Fruit fly (Drosophila melanogaster) whole organism, embryonic: Measurements from ENCODE around the gene CG31710.

Source experiments
- Adf1 ChIP-seq: fragments of 200-800 bp; sonication (Bioruptor generic); IDR thresholded peaks from 2 replicates; pipeline ENCODE4 v1.3.6; 2022; ENCODE audit warnings: missing biosample characterization, missing genetic modification characterization
- CG10543 ChIP-seq: fragments of 200-800 bp; sonication (Bioruptor generic); optimal IDR thresholded peaks from 3 replicates; lab custom pipeline; 2017; ENCODE audit warnings: missing biosample characterization, mild to moderate bottlenecking, missing genetic modification characterization, moderate library complexity
- CG10959 ChIP-seq: fragments of 200-800 bp; sonication (Bioruptor generic); IDR thresholded peaks from 2 replicates; pipeline ENCODE4 v1.3.6; 2022; ENCODE audit warnings: missing biosample characterization, missing genetic modification characterization
- CG10979 ChIP-seq: fragments of 200-800 bp; sonication (Bioruptor generic); optimal IDR thresholded peaks from 2 replicates; lab custom pipeline; 2018; ENCODE audit warnings: missing biosample characterization, mild to moderate bottlenecking, missing genetic modification characterization, moderate library complexity
- CG12769 ChIP-seq: fragments of 200-800 bp; sonication (Bioruptor generic); optimal IDR thresholded peaks from 2 replicates; lab custom pipeline; 2019; ENCODE audit warnings: missing biosample characterization, mild to moderate bottlenecking, missing genetic modification characterization, moderate library complexity
- CG13894 ChIP-seq: fragments of 200-800 bp; sonication (Bioruptor generic); optimal IDR thresholded peaks from 3 replicates; lab custom pipeline; 2018; ENCODE audit warnings: missing biosample characterization, mild to moderate bottlenecking, missing genetic modification characterization, moderate library complexity
- CG14860 ChIP-seq: fragments of 200-800 bp; sonication (Bioruptor generic); IDR thresholded peaks from 3 replicates; pipeline ENCODE4 v1.3.6; 2022; ENCODE audit warnings: missing biosample characterization, missing genetic modification characterization; ENCODE audit not compliant: partially characterized antibody
- CG15011 ChIP-seq: fragments of 200-800 bp; sonication (Bioruptor generic); optimal IDR thresholded peaks from 3 replicates; lab custom pipeline; 2018; ENCODE audit warnings: missing biosample characterization, mild to moderate bottlenecking, missing genetic modification characterization
- CG15269 ChIP-seq: fragments of 200-800 bp; sonication (Bioruptor generic); optimal IDR thresholded peaks from 2 replicates; lab custom pipeline; 2018; ENCODE audit warnings: missing biosample characterization, mild to moderate bottlenecking, missing genetic modification characterization, moderate library complexity
- CG15696 ChIP-seq: fragments of 200-800 bp; sonication (Bioruptor generic); optimal IDR thresholded peaks from 2 replicates; lab custom pipeline; 2019; ENCODE audit warnings: missing biosample characterization, mild to moderate bottlenecking, missing genetic modification characterization, moderate library complexity
- CG16779 ChIP-seq: fragments of 200-800 bp; sonication (Bioruptor generic); IDR thresholded peaks from 2 replicates; pipeline ENCODE4 v1.3.6; 2022; ENCODE audit warnings: missing biosample characterization, missing genetic modification characterization
- CG2889 ChIP-seq: fragments of 200-800 bp; sonication (Bioruptor generic); IDR thresholded peaks from 3 replicates; pipeline ENCODE4 v1.3.6; 2022; ENCODE audit warnings: missing biosample characterization, missing genetic modification characterization
- CG3995 ChIP-seq: fragments of 200-800 bp; sonication (Bioruptor generic); optimal IDR thresholded peaks from 3 replicates; lab custom pipeline; 2016; ENCODE audit warnings: missing biosample characterization, missing genetic modification characterization
- CG4328 ChIP-seq: fragments of 200-800 bp; sonication (Bioruptor generic); optimal IDR thresholded peaks from 3 replicates; lab custom pipeline; 2017; ENCODE audit warnings: missing biosample characterization, missing genetic modification reagents, missing genetic modification characterization
- CG43689 ChIP-seq: fragments of 200-800 bp; sonication (Bioruptor generic); IDR thresholded peaks from 2 replicates; pipeline ENCODE4 v1.3.6; 2022; ENCODE audit warnings: missing biosample characterization, missing genetic modification characterization
- CG4854 ChIP-seq: fragments of 200-800 bp; sonication (Bioruptor generic); optimal IDR thresholded peaks from 2 replicates; lab custom pipeline; 2016; ENCODE audit warnings: missing biosample characterization, missing genetic modification characterization, inconsistent platforms
- CG6813 ChIP-seq: fragments of 200-800 bp; sonication (Bioruptor generic); optimal IDR thresholded peaks from 2 replicates; lab custom pipeline; 2017; ENCODE audit warnings: missing biosample characterization, missing genetic modification characterization, mild to moderate bottlenecking, moderate library complexity, missing genetic modification reagents
- CG7372 ChIP-seq: fragments of 200-800 bp; sonication (Bioruptor generic); IDR thresholded peaks from 2 replicates; pipeline ENCODE4 v1.3.6; 2022; ENCODE audit warnings: missing biosample characterization, missing genetic modification characterization
- CG7963 ChIP-seq: fragments of 200-800 bp; sonication (Bioruptor generic); IDR thresholded peaks from 3 replicates; pipeline ENCODE4 v1.3.6; 2022; ENCODE audit warnings: missing biosample characterization, missing genetic modification characterization; ENCODE audit not compliant: partially characterized antibody
- CG8089 ChIP-seq: fragments of 200-800 bp; sonication (Bioruptor generic); optimal IDR thresholded peaks from 3 replicates; lab custom pipeline; 2016; ENCODE audit warnings: missing biosample characterization, missing genetic modification characterization
- Dad ChIP-seq: fragments of 200-800 bp; sonication (Bioruptor generic); optimal IDR thresholded peaks from 3 replicates; lab custom pipeline; 2016; ENCODE audit warnings: missing biosample characterization, missing genetic modification characterization
- Fer2 ChIP-seq: fragments of 200-800 bp; sonication (Bioruptor generic); optimal IDR thresholded peaks from 2 replicates; lab custom pipeline; 2018; ENCODE audit warnings: missing biosample characterization, mild to moderate bottlenecking, missing genetic modification characterization, moderate library complexity
- HmgD ChIP-seq: fragments of 200-800 bp; sonication (Bioruptor generic); optimal IDR thresholded peaks from 3 replicates; lab custom pipeline; 2016; ENCODE audit warnings: missing biosample characterization, missing genetic modification characterization
- Jarid2 ChIP-seq: fragments of 200-800 bp; sonication (Bioruptor generic); optimal IDR thresholded peaks from 3 replicates; lab custom pipeline; 2017; ENCODE audit warnings: mild to moderate bottlenecking, missing biosample characterization, missing genetic modification reagents, missing genetic modification characterization
- MESR4 ChIP-seq: fragments of 200-800 bp; sonication (Bioruptor generic); optimal IDR thresholded peaks from 2 replicates; lab custom pipeline; 2018; ENCODE audit warnings: missing biosample characterization, mild to moderate bottlenecking, missing genetic modification characterization, moderate library complexity
- Med ChIP-seq: fragments of 200-800 bp; sonication (Bioruptor generic); peaks from one replicate; lab custom pipeline; 2016; ENCODE audit warnings: missing biosample characterization, missing genetic modification characterization, mild to moderate bottlenecking, inconsistent platforms, moderate library complexity
- NK7.1 ChIP-seq: fragments of 200-800 bp; sonication (Bioruptor generic); optimal IDR thresholded peaks from 3 replicates; lab custom pipeline; 2016; ENCODE audit warnings: missing biosample characterization, missing genetic modification characterization
- Neu2 ChIP-seq: fragments of 200-800 bp; sonication (Bioruptor generic); optimal IDR thresholded peaks from 3 replicates; lab custom pipeline; 2016; ENCODE audit warnings: missing biosample characterization, missing genetic modification characterization, borderline replicate concordance
- Optix ChIP-seq: fragments of 200-800 bp; sonication (Bioruptor generic); IDR thresholded peaks from 3 replicates; pipeline ENCODE4 v1.3.6; 2022; ENCODE audit warnings: missing biosample characterization, missing genetic modification characterization
- Pdp1 ChIP-seq, 2 experiments: fragments of 200-800 bp; sonication (Bioruptor generic); optimal IDR thresholded peaks; 3 replicates each; lab custom pipeline; 2016; ENCODE audit warnings: missing biosample characterization in 2 of 2, missing genetic modification characterization in 2 of 2, mild to moderate bottlenecking in 1 of 2, moderate library complexity in 1 of 2
- Ravus ChIP-seq: fragments of 200-800 bp; sonication (Bioruptor generic); IDR thresholded peaks from 2 replicates; pipeline ENCODE4 v1.3.6; 2022; ENCODE audit warnings: missing biosample characterization, missing genetic modification characterization
- Sry-β ChIP-seq: fragments of 200-800 bp; sonication (Bioruptor generic); optimal IDR thresholded peaks from 2 replicates; lab custom pipeline; 2018; ENCODE audit warnings: missing biosample characterization, mild to moderate bottlenecking, missing genetic modification characterization, moderate library complexity
- cad ChIP-seq: fragments of >200 bp; optimal IDR thresholded peaks from 2 replicates; lab custom pipeline; 2017; ENCODE audit warnings: missing biosample characterization, missing genetic modification characterization
- chn ChIP-seq: fragments of 200-800 bp; sonication (Bioruptor generic); optimal IDR thresholded peaks from 2 replicates; lab custom pipeline; 2016; ENCODE audit warnings: missing biosample characterization, missing genetic modification characterization
- exex ChIP-seq: fragments of 200-800 bp; sonication (Bioruptor generic); optimal IDR thresholded peaks from 4 replicates; lab custom pipeline; 2018; ENCODE audit warnings: missing biosample characterization, mild to moderate bottlenecking, missing genetic modification characterization, moderate library complexity
- gcm ChIP-seq: fragments of 200-800 bp; sonication (Bioruptor generic); optimal IDR thresholded peaks from 2 replicates; lab custom pipeline; 2019; ENCODE audit warnings: missing biosample characterization, mild to moderate bottlenecking, missing genetic modification characterization, moderate library complexity
- grn ChIP-seq: fragments of 200-800 bp; sonication (Bioruptor generic); optimal IDR thresholded peaks from 3 replicates; lab custom pipeline; 2017; ENCODE audit warnings: missing biosample characterization, missing genetic modification characterization
- gsb ChIP-seq: fragments of 200-800 bp; sonication (Bioruptor generic); IDR thresholded peaks from 2 replicates; pipeline ENCODE4 v1.3.6; 2022; ENCODE audit warnings: missing biosample characterization, missing genetic modification characterization
- knrl ChIP-seq: fragments of 200-800 bp; sonication (Bioruptor generic); IDR thresholded peaks from 3 replicates; pipeline ENCODE4 v1.3.6; 2022; ENCODE audit warnings: missing biosample characterization, missing genetic modification characterization; ENCODE audit not compliant: partially characterized antibody
- lov ChIP-seq, 2 experiments: fragments of 200-800 bp in 1 of 2; fragments of >200 bp in 1 of 2; sonication (Bioruptor generic) in 1 of 2; IDR thresholded peaks in 1 of 2; optimal IDR thresholded peaks in 1 of 2; 2 replicates in 1 of 2; 3 replicates in 1 of 2; pipeline versions ENCODE4 v1.3.6 to Lab custom; 2017 to 2022; ENCODE audit warnings: missing biosample characterization in 1 of 2, missing genetic modification characterization in 1 of 2
- oc ChIP-seq: fragments of 200-800 bp; sonication (Bioruptor generic); optimal IDR thresholded peaks from 2 replicates; lab custom pipeline; 2018; ENCODE audit warnings: missing biosample characterization, mild to moderate bottlenecking, missing genetic modification characterization, moderate library complexity
- row ChIP-seq: fragments of 200-800 bp; sonication (Bioruptor generic); IDR thresholded peaks from 3 replicates; pipeline ENCODE4 v1.3.6; 2022; ENCODE audit warnings: missing biosample characterization, missing genetic modification characterization
- schlank ChIP-seq: fragments of 200-800 bp; sonication (Bioruptor generic); optimal IDR thresholded peaks from 2 replicates; lab custom pipeline; 2018; ENCODE audit warnings: missing biosample characterization, mild to moderate bottlenecking, missing genetic modification characterization
- sd ChIP-seq: fragments of 200-800 bp; sonication (Bioruptor generic); optimal IDR thresholded peaks from 3 replicates; lab custom pipeline; 2018; ENCODE audit warnings: missing biosample characterization, mild to moderate bottlenecking, missing genetic modification characterization, moderate library complexity
- sens ChIP-seq: fragments of 200-800 bp; sonication (Bioruptor generic); peaks from one replicate; lab custom pipeline; 2016; ENCODE audit warnings: missing biosample characterization, missing genetic modification characterization
- sob ChIP-seq: fragments of 200-800 bp; sonication (Bioruptor generic); IDR thresholded peaks from 2 replicates; pipeline ENCODE4 v1.3.6; 2022; ENCODE audit warnings: missing biosample characterization, missing genetic modification characterization
- sr ChIP-seq: fragments of 200-800 bp; sonication (Bioruptor generic); IDR thresholded peaks from 3 replicates; pipeline ENCODE4 v1.3.6; 2022; ENCODE audit warnings: missing biosample characterization, missing genetic modification characterization
- sug ChIP-seq: fragments of 200-800 bp; optimal IDR thresholded peaks from 2 replicates; lab custom pipeline; 2019; ENCODE audit warnings: missing biosample characterization, mild to moderate bottlenecking, missing genetic modification characterization, moderate library complexity
- tio ChIP-seq: fragments of 200-800 bp; sonication (Bioruptor generic); optimal IDR thresholded peaks from 2 replicates; lab custom pipeline; 2017; ENCODE audit warnings: missing biosample characterization, missing genetic modification characterization, inconsistent platforms
- ttk ChIP-seq: fragments of 200-800 bp; sonication (Bioruptor generic); IDR thresholded peaks from 2 replicates; pipeline ENCODE4 v2.1.2; 2022; ENCODE audit warnings: missing biosample characterization, missing genetic modification characterization
- usp ChIP-seq: fragments of >200 bp; optimal IDR thresholded peaks from 2 replicates; lab custom pipeline; 2017; ENCODE audit warnings: missing biosample characterization, missing genetic modification characterization
- yki ChIP-seq: fragments of >200 bp; optimal IDR thresholded peaks from 3 replicates; lab custom pipeline; 2018

CG31710 gene

dm6 chr2L:9703000-9703399 lies 2.8 kb downstream of the CG31710 start (continued):
- TF ChIP-seq CG16779 (GFP tag; lab: Robert Waterston, UW) = no peak
- no peak for TF ChIP-seq schlank (tag; lab: Kevin White, UChicago)
- no peak for TF ChIP-seq lov (optimal IDR thresholded peaks at IDR 0.05; lab: Kevin White, UChicago)
- TF ChIP-seq lov (GFP tag; IDR thresholded peaks at IDR 0.05; lab: Robert Waterston, UW) = no peak
- TF ChIP-seq CG7372 (GFP tag; lab: Robert Waterston, UW) = no peak
- TF ChIP-seq CG15696 (tag; lab: Kevin White, UChicago) = no peak
- TF ChIP-seq oc (tag; lab: Kevin White, UChicago) = no peak
- TF ChIP-seq CG2889 (GFP tag; lab: Robert Waterston, UW) = no peak
- TF ChIP-seq Adf1 (GFP tag; lab: Robert Waterston, UW) = no peak
- TF ChIP-seq CG10959 (GFP tag; lab: Robert Waterston, UW) = no peak
- TF ChIP-seq Dad = no peak
- peak; percentile 49 for TF ChIP-seq grn (GFP tag; lab: Kevin White, UChicago)
- TF ChIP-seq sens (GFP tag; lab: Kevin White, UChicago) = peak; percentile 13
- no peak for TF ChIP-seq MESR4 (GFP tag; lab: Kevin White, UChicago)
- TF ChIP-seq HmgD (GFP tag; lab: Kevin White, UChicago) = no peak
- TF ChIP-seq tio (GFP tag; lab: Kevin White, UChicago) = no peak
- no peak for TF ChIP-seq CG15011 (GFP tag; lab: Kevin White, UChicago)
- TF ChIP-seq CG7963 (GFP tag; lab: Robert Waterston, UW) = no peak
- no peak for TF ChIP-seq CG12769 (tag; lab: Kevin White, UChicago)
- TF ChIP-seq yki = no peak
- no peak for TF ChIP-seq Fer2 (tag; lab: Kevin White, UChicago)
- no peak for TF ChIP-seq gsb
- TF ChIP-seq CG8089 (GFP tag; lab: Kevin White, UChicago) = no peak
- TF ChIP-seq ttk = no peak
- TF ChIP-seq gcm (GFP tag; lab: Kevin White, UChicago) = peak; percentile 8
- peak; percentile 46 for TF ChIP-seq sd (tag; lab: Kevin White, UChicago)
- TF ChIP-seq Optix = no peak
- TF ChIP-seq cad (GFP tag; lab: Kevin White, UChicago) = no peak
- no peak for TF ChIP-seq Ravus (GFP tag; lab: Robert Waterston, UW)
- no peak for TF ChIP-seq CG14860
- no peak for TF ChIP-seq Jarid2 (GFP tag; lab: Kevin White, UChicago)
- no peak for TF ChIP-seq CG3995 (GFP tag; lab: Kevin White, UChicago)
- no peak for TF ChIP-seq row
- peak; percentile 38 for TF ChIP-seq sug (tag; lab: Kevin White, UChicago)
- TF ChIP-seq CG4854 = no peak
- peak; percentile 34 for TF ChIP-seq CG10543
- TF ChIP-seq exex (tag; lab: Kevin White, UChicago) = peak; percentile 52
- peak in 1 of 2 experiments; percentile 44 for TF ChIP-seq Pdp1 (GFP tag; optimal IDR thresholded peaks at IDR 0.05; lab: Kevin White, UChicago)
- TF ChIP-seq NK7.1 (GFP tag; lab: Kevin White, UChicago) = no peak
- TF ChIP-seq knrl (GFP tag; lab: Robert Waterston, UW) = no peak
- TF ChIP-seq CG4328 (GFP tag; lab: Kevin White, UChicago) = no peak
- no peak for TF ChIP-seq CG6813
- no peak for TF ChIP-seq CG15269
- TF ChIP-seq CG10979 (tag; lab: Kevin White, UChicago) = no peak
- TF ChIP-seq CG13894 (tag; lab: Kevin White, UChicago) = no peak
- peak; percentile 26 for TF ChIP-seq Med (GFP tag; lab: Kevin White, UChicago)
- TF ChIP-seq chn (GFP tag; lab: Kevin White, UChicago) = no peak
- no peak for TF ChIP-seq CG43689 (GFP tag; lab: Robert Waterston, UW)
- no peak for TF ChIP-seq Neu2 (GFP tag; lab: Kevin White, UChicago)
- no peak for TF ChIP-seq Sry-β (GFP tag; lab: Kevin White, UChicago)
- TF ChIP-seq sr = no peak
- TF ChIP-seq usp = no peak
- TF ChIP-seq sob (GFP tag; lab: Robert Waterston, UW) = no peak
